Worm (Caenorhabditis elegans) whole organism, L2 larva: Measurements from ENCODE around the gene tps-1.
A peak's percentile ranks its signal among the peaks of the same experiment; 100 is the strongest.

Experiments
- C34F6.9 ChIP-seq: fragments of 150-350 bp; optimal IDR thresholded peaks from 2 replicates; lab custom pipeline; 2014; ENCODE audit warnings: missing biosample characterization, missing genetic modification characterization
- F13H6.1 ChIP-seq: sonication (generic microtip); optimal IDR thresholded peaks from 2 replicates; lab custom pipeline; 2016; ENCODE audit warnings: missing genetic modification characterization, missing compliant biosample characterization
- R02D3.7 ChIP-seq: fragments of 150-350 bp; optimal IDR thresholded peaks from 2 replicates; lab custom pipeline; 2014; ENCODE audit warnings: missing biosample characterization, missing genetic modification characterization
- Y55F3AM.14 ChIP-seq: fragments of 200-800 bp; sonication (Bioruptor generic); optimal IDR thresholded peaks from 2 replicates; lab custom pipeline; 2018; ENCODE audit warnings: mild to moderate bottlenecking, missing genetic modification characterization, missing compliant biosample characterization
- ZK546.5 ChIP-seq: sonication (generic microtip); optimal IDR thresholded peaks from 2 replicates; lab custom pipeline; 2017; ENCODE audit warnings: missing biosample characterization, missing genetic modification characterization
- alr-1 ChIP-seq: fragments of 150-350 bp; optimal IDR thresholded peaks from 2 replicates; lab custom pipeline; 2014; ENCODE audit warnings: missing biosample characterization, missing genetic modification characterization
- aly-2 ChIP-seq: fragments of 150-350 bp; optimal IDR thresholded peaks from 2 replicates; lab custom pipeline; 2014; ENCODE audit warnings: missing biosample characterization, missing genetic modification characterization
- ama-1 ChIP-seq: fragments of 150-350 bp; optimal IDR thresholded peaks from 2 replicates; lab custom pipeline; 2018; ENCODE audit warnings: inconsistent platforms
- blmp-1 ChIP-seq: sonication (generic microtip); optimal IDR thresholded peaks from 2 replicates; lab custom pipeline; 2017; ENCODE audit warnings: missing genetic modification characterization, mild to moderate bottlenecking, missing compliant biosample characterization, antibody characterized with exemption, moderate library complexity; ENCODE audit not compliant: insufficient read depth
- ceh-16 ChIP-seq: fragments of 150-350 bp; optimal IDR thresholded peaks from 2 replicates; lab custom pipeline; 2014; ENCODE audit warnings: missing biosample characterization, missing genetic modification characterization
- ceh-82 ChIP-seq: fragments of 150-350 bp; optimal IDR thresholded peaks from 2 replicates; lab custom pipeline; 2014; ENCODE audit warnings: missing biosample characterization, missing genetic modification characterization
- dmd-4 ChIP-seq: sonication (generic microtip); optimal IDR thresholded peaks from 2 replicates; lab custom pipeline; 2017; ENCODE audit warnings: missing biosample characterization, missing genetic modification characterization
- egl-27 ChIP-seq: sonication (generic microtip); optimal IDR thresholded peaks from 3 replicates; lab custom pipeline; 2017; ENCODE audit warnings: missing biosample characterization, missing genetic modification reagents, missing genetic modification characterization
- elt-1 ChIP-seq: fragments of 150-350 bp; optimal IDR thresholded peaks from 2 replicates; lab custom pipeline; 2014; ENCODE audit warnings: missing biosample characterization, missing genetic modification characterization
- elt-3 ChIP-seq: sonication (generic microtip); optimal IDR thresholded peaks from 2 replicates; lab custom pipeline; 2017; ENCODE audit warnings: missing biosample characterization, missing genetic modification characterization
- fos-1 ChIP-seq: fragments of 150-350 bp; optimal IDR thresholded peaks from 2 replicates; lab custom pipeline; 2014; ENCODE audit warnings: missing biosample characterization, missing genetic modification characterization
- gmeb-1 ChIP-seq: fragments of 150-350 bp; optimal IDR thresholded peaks from 2 replicates; lab custom pipeline; 2014; ENCODE audit warnings: missing biosample characterization, missing genetic modification characterization
- lin-11 ChIP-seq: fragments of 150-350 bp; sonication (generic microtip); optimal IDR thresholded peaks from 2 replicates; lab custom pipeline; 2014; ENCODE audit warnings: missing biosample characterization, missing genetic modification characterization, inconsistent platforms, mixed read lengths
- lin-13 ChIP-seq: fragments of 150-350 bp; optimal IDR thresholded peaks from 2 replicates; lab custom pipeline; 2014; ENCODE audit warnings: missing biosample characterization, missing genetic modification reagents, missing genetic modification characterization
- lin-39 ChIP-seq: fragments of 150-350 bp; optimal IDR thresholded peaks from 2 replicates; lab custom pipeline; 2014; ENCODE audit warnings: missing biosample characterization, missing genetic modification reagents, missing genetic modification characterization
- lsy-2 ChIP-seq, 2 experiments: fragments of 150-350 bp in 1 of 2; sonication (generic microtip) in 1 of 2; optimal IDR thresholded peaks; 2 replicates each; lab custom pipeline; 2014 to 2017; ENCODE audit warnings: missing biosample characterization in 2 of 2, missing genetic modification characterization in 2 of 2
- mab-5 ChIP-seq: fragments of 150-350 bp; optimal IDR thresholded peaks from 2 replicates; lab custom pipeline; 2014; ENCODE audit warnings: missing biosample characterization, missing genetic modification characterization
- mbf-1 ChIP-seq: sonication (generic microtip); optimal IDR thresholded peaks from 2 replicates; lab custom pipeline; 2017; ENCODE audit warnings: missing biosample characterization, missing genetic modification characterization
- nhr-10 ChIP-seq: sonication (generic microtip); optimal IDR thresholded peaks from 2 replicates; lab custom pipeline; 2017; ENCODE audit warnings: missing biosample characterization, missing genetic modification characterization
- nhr-11 ChIP-seq: fragments of 150-350 bp; optimal IDR thresholded peaks from 2 replicates; lab custom pipeline; 2014; ENCODE audit warnings: missing biosample characterization, missing genetic modification characterization
- nhr-12 ChIP-seq: fragments of 150-350 bp; optimal IDR thresholded peaks from 2 replicates; lab custom pipeline; 2014; ENCODE audit warnings: missing biosample characterization, missing genetic modification characterization
- nhr-129 ChIP-seq: fragments of 150-350 bp; optimal IDR thresholded peaks from 2 replicates; lab custom pipeline; 2014; ENCODE audit warnings: missing biosample characterization, missing genetic modification characterization
- nhr-21 ChIP-seq: fragments of 150-350 bp; optimal IDR thresholded peaks from 2 replicates; lab custom pipeline; 2014; ENCODE audit warnings: missing biosample characterization, missing genetic modification characterization
- nhr-23 ChIP-seq: fragments of 150-350 bp; optimal IDR thresholded peaks from 2 replicates; lab custom pipeline; 2014; ENCODE audit warnings: missing biosample characterization, missing genetic modification reagents, missing genetic modification characterization
- nhr-237 ChIP-seq: fragments of 150-350 bp; optimal IDR thresholded peaks from 2 replicates; lab custom pipeline; 2014; ENCODE audit warnings: missing biosample characterization, missing genetic modification characterization
- nhr-25 ChIP-seq: fragments of 150-350 bp; sonication (generic microtip); optimal IDR thresholded peaks from 3 replicates; lab custom pipeline; 2014; ENCODE audit warnings: missing biosample characterization, missing genetic modification characterization
- nhr-6 ChIP-seq: fragments of 150-350 bp; optimal IDR thresholded peaks from 2 replicates; lab custom pipeline; 2014; ENCODE audit warnings: missing biosample characterization, missing genetic modification characterization
- nhr-77 ChIP-seq: fragments of 150-350 bp; optimal IDR thresholded peaks from 2 replicates; lab custom pipeline; 2014; ENCODE audit warnings: missing biosample characterization, missing genetic modification characterization
- peb-1 ChIP-seq: fragments of 150-350 bp; optimal IDR thresholded peaks from 2 replicates; lab custom pipeline; 2014; ENCODE audit warnings: missing biosample characterization, missing genetic modification characterization
- sem-4 ChIP-seq: fragments of 150-350 bp; optimal IDR thresholded peaks from 2 replicates; lab custom pipeline; 2014; ENCODE audit warnings: missing biosample characterization, missing genetic modification reagents, missing genetic modification characterization
- skn-1 ChIP-seq: sonication (generic microtip); optimal IDR thresholded peaks from 2 replicates; lab custom pipeline; 2017; ENCODE audit warnings: missing biosample characterization, missing genetic modification characterization
- sma-3 ChIP-seq: sonication (generic microtip); optimal IDR thresholded peaks from 2 replicates; lab custom pipeline; 2016; ENCODE audit warnings: missing genetic modification reagents, missing genetic modification characterization, missing compliant biosample characterization
- sma-9 ChIP-seq, 2 experiments: fragments of 150-350 bp in 1 of 2; sonication (generic microtip) in 1 of 2; optimal IDR thresholded peaks; 2 replicates each; lab custom pipeline; 2014 to 2016; ENCODE audit warnings: missing genetic modification characterization in 2 of 2, mild to moderate bottlenecking in 1 of 2, missing biosample characterization in 1 of 2, missing compliant biosample characterization in 1 of 2, missing genetic modification reagents in 1 of 2, moderate library complexity in 1 of 2
- unc-39 ChIP-seq: fragments of 150-350 bp; optimal IDR thresholded peaks from 2 replicates; lab custom pipeline; 2014; ENCODE audit warnings: missing biosample characterization, missing genetic modification characterization
- unc-55 ChIP-seq: fragments of 150-350 bp; sonication (generic microtip); optimal IDR thresholded peaks from 3 replicates; lab custom pipeline; 2014; ENCODE audit warnings: missing biosample characterization, missing genetic modification reagents, missing genetic modification characterization
- unc-62 ChIP-seq: fragments of 150-350 bp; optimal IDR thresholded peaks from 2 replicates; lab custom pipeline; 2014; ENCODE audit warnings: missing biosample characterization, missing genetic modification reagents, missing genetic modification characterization
- ztf-1 ChIP-seq: fragments of 200-800 bp; sonication (Bioruptor generic); conservative IDR thresholded peaks from 2 replicates; pipeline ENCODE4 v1.3.6; 2022; ENCODE audit warnings: missing genetic modification characterization, missing compliant biosample characterization
- ztf-11 ChIP-seq: sonication (generic microtip); optimal IDR thresholded peaks from 2 replicates; lab custom pipeline; 2017; ENCODE audit warnings: missing biosample characterization, missing genetic modification characterization
- ztf-4 ChIP-seq: fragments of 150-350 bp; optimal IDR thresholded peaks from 2 replicates; lab custom pipeline; 2014; ENCODE audit warnings: missing biosample characterization, missing genetic modification characterization

Gene tps-1

ce11 chrX:17517872-17518271, 43.5 kb upstream of the tps-1 start:
- TF ChIP-seq alr-1 (tag; lab: Kevin White, UChicago) = no peak

- TF ChIP-seq ceh-82 = no peak
- no peak for TF ChIP-seq sma-3 (GFP tag; lab: Kevin White, UChicago)
- no peak for TF ChIP-seq nhr-11 (tag; lab: Kevin White, UChicago)
- no peak for TF ChIP-seq aly-2 (tag; lab: Kevin White, UChicago)
- no peak for TF ChIP-seq R02D3.7 (tag; lab: Kevin White, UChicago)
- TF ChIP-seq ztf-1 (GFP tag; lab: Robert Waterston, UW) = no peak
- TF ChIP-seq skn-1 (tag; lab: Kevin White, UChicago) = no peak
- TF ChIP-seq unc-62 (GFP tag; lab: Kevin White, UChicago) = no peak
- TF ChIP-seq fos-1 (tag; lab: Kevin White, UChicago) = no peak
- TF ChIP-seq lin-13 = peak; percentile 18
- no peak for TF ChIP-seq nhr-237 (tag; lab: Kevin White, UChicago)
- TF ChIP-seq nhr-77 = no peak
- TF ChIP-seq egl-27 (tag; lab: Kevin White, UChicago) = no peak
- TF ChIP-seq lin-39 (tag; lab: Kevin White, UChicago) = no peak
- no peak for TF ChIP-seq nhr-6 (tag; lab: Kevin White, UChicago)
- no peak for TF ChIP-seq mbf-1
- no peak for TF ChIP-seq lin-11 (tag; lab: Kevin White, UChicago)
- TF ChIP-seq sma-9 (GFP tag; optimal IDR thresholded peaks at IDR 0.05; lab: Kevin White, UChicago) = peak; percentile 31
- TF ChIP-seq sma-9 (tag; optimal IDR thresholded peaks at IDR 0.05; lab: Kevin White, UChicago) = no peak
- TF ChIP-seq nhr-25 (tag; lab: Kevin White, UChicago) = peak; percentile 29
- no peak for TF ChIP-seq ceh-16 (tag; lab: Kevin White, UChicago)
- no peak for TF ChIP-seq gmeb-1 (tag; lab: Kevin White, UChicago)
- TF ChIP-seq C34F6.9 (tag; lab: Kevin White, UChicago) = peak; percentile 5
- TF ChIP-seq elt-3 = no peak
- TF ChIP-seq nhr-21 = peak; percentile 36
- no peak for TF ChIP-seq nhr-129 (tag; lab: Kevin White, UChicago)
- TF ChIP-seq unc-55 (GFP tag; lab: Kevin White, UChicago) = no peak
- no peak for TF ChIP-seq blmp-1 (tag; lab: Kevin White, UChicago)
- TF ChIP-seq nhr-10 (tag; lab: Kevin White, UChicago) = no peak
- TF ChIP-seq mab-5 (tag; lab: Kevin White, UChicago) = no peak
- no peak for TF ChIP-seq lsy-2 (tag; optimal IDR thresholded peaks at IDR 0.05; lab: Kevin White, UChicago)
- TF ChIP-seq ama-1 (lab: Kevin White, UChicago) = no peak
- TF ChIP-seq, all 48 proteins: peak for 5
Observed at ce11 chrX:17516941-17517340, 42.6 kb upstream of the tps-1 start.

ce11 chrX:17516461-17516860, 42.1 kb upstream of the tps-1 start:
- no peak for TF ChIP-seq F13H6.1 (tag; lab: Kevin White, UChicago)
- TF ChIP-seq sma-9 (GFP tag; optimal IDR thresholded peaks at IDR 0.05; lab: Kevin White, UChicago) = no peak
- TF ChIP-seq sma-9 (tag; optimal IDR thresholded peaks at IDR 0.05; lab: Kevin White, UChicago) = no peak
- no peak for TF ChIP-seq ztf-1 (GFP tag; lab: Robert Waterston, UW)
- no peak for TF ChIP-seq Y55F3AM.14
- no peak for TF ChIP-seq sem-4 (tag; lab: Kevin White, UChicago)
- TF ChIP-seq unc-62 (GFP tag; lab: Kevin White, UChicago) = no peak

- TF ChIP-seq elt-3 (no peak), nhr-23 (tag; lab: Kevin White, UChicago) (no peak), blmp-1 (tag; lab: Kevin White, UChicago) (peak; percentile 66), fos-1 (tag; lab: Kevin White, UChicago) (peak; percentile 24), unc-39 (tag; lab: Kevin White, UChicago) (no peak), lin-13 (no peak), sma-3 (GFP tag; lab: Kevin White, UChicago) (no peak), lin-39 (tag; lab: Kevin White, UChicago) (no peak), ztf-4 (tag; lab: Kevin White, UChicago) (no peak), dmd-4 (no peak), nhr-6 (tag; lab: Kevin White, UChicago) (no peak), peb-1 (no peak), mbf-1 (no peak), nhr-21 (no peak), ztf-11 (no peak), mab-5 (tag; lab: Kevin White, UChicago) (no peak), skn-1 (tag; lab: Kevin White, UChicago) (no peak), nhr-11 (tag; lab: Kevin White, UChicago) (no peak), nhr-237 (tag; lab: Kevin White, UChicago) (no peak), ZK546.5 (tag; lab: Kevin White, UChicago) (no peak), elt-1 (tag; lab: Kevin White, UChicago) (no peak), nhr-10 (tag; lab: Kevin White, UChicago) (no peak), nhr-77 (no peak), unc-55 (GFP tag; lab: Kevin White, UChicago) (peak; percentile 16), ceh-16 (tag; lab: Kevin White, UChicago) (no peak), nhr-12 (no peak), unc-62 (GFP tag; lab: Kevin White, UChicago) (no peak), egl-27 (tag; lab: Kevin White, UChicago) (no peak), ztf-1 (GFP tag; lab: Robert Waterston, UW) (no peak), nhr-25 (tag; lab: Kevin White, UChicago) (peak; percentile 10)
Observed at ce11 chrX:17515207-17515902, 41.0 kb upstream of the tps-1 start.
